Fruit fly (Drosophila melanogaster) whole organism, embryonic: ENCODE results near the gene CG15394.

Experiments
- BEAF-32 ChIP-seq: fragments of 200-800 bp; sonication (Bioruptor generic); optimal IDR thresholded peaks from 3 replicates; lab custom pipeline; 2017; ENCODE audit warnings: missing biosample characterization, missing genetic modification characterization, mild to moderate bottlenecking, moderate library complexity, missing genetic modification reagents
- CG12391 ChIP-seq: fragments of 200-800 bp; sonication (Bioruptor generic); optimal IDR thresholded peaks from 3 replicates; lab custom pipeline; 2018; ENCODE audit warnings: missing biosample characterization, mild to moderate bottlenecking, missing genetic modification characterization, moderate library complexity
- CG12942 ChIP-seq: fragments of 200-800 bp; sonication (Bioruptor generic); optimal IDR thresholded peaks from 3 replicates; lab custom pipeline; 2016; ENCODE audit warnings: missing biosample characterization, missing genetic modification characterization
- CG15479 ChIP-seq: fragments of 200-800 bp; sonication (Bioruptor generic); optimal IDR thresholded peaks from 3 replicates; lab custom pipeline; 2019; ENCODE audit warnings: missing biosample characterization, mild to moderate bottlenecking, missing genetic modification characterization, moderate library complexity
- CG18262 ChIP-seq: fragments of 200-800 bp; optimal IDR thresholded peaks from 3 replicates; lab custom pipeline; 2019; ENCODE audit warnings: missing biosample characterization, mild to moderate bottlenecking, missing genetic modification characterization, moderate library complexity
- CG2712 ChIP-seq: fragments of 200-800 bp; optimal IDR thresholded peaks from 3 replicates; lab custom pipeline; 2019; ENCODE audit warnings: missing biosample characterization, mild to moderate bottlenecking, missing genetic modification characterization, moderate library complexity
- CG34376 ChIP-seq: fragments of 200-800 bp; sonication (Bioruptor generic); optimal IDR thresholded peaks from 2 replicates; lab custom pipeline; 2018; ENCODE audit warnings: missing biosample characterization, mild to moderate bottlenecking, missing genetic modification characterization
- CG3847 ChIP-seq: fragments of 200-800 bp; sonication (Bioruptor generic); IDR thresholded peaks from 2 replicates; pipeline ENCODE4 v1.3.6; 2022; ENCODE audit warnings: missing biosample characterization, missing genetic modification characterization
- CG5953 ChIP-seq: fragments of 200-800 bp; sonication (Bioruptor generic); IDR thresholded peaks from 2 replicates; pipeline ENCODE4 v1.3.6; 2022; ENCODE audit warnings: missing biosample characterization, missing genetic modification characterization
- CG6791 ChIP-seq: fragments of 200-800 bp; sonication (Bioruptor generic); IDR thresholded peaks from 3 replicates; pipeline ENCODE4 v1.3.6; 2022; ENCODE audit warnings: missing biosample characterization, missing genetic modification characterization; ENCODE audit not compliant: partially characterized antibody
- CG8290 ChIP-seq, 3 experiments: fragments of 200-800 bp; sonication (Bioruptor generic); optimal IDR thresholded peaks; 2 replicates each; lab custom pipeline; 2016 to 2019; ENCODE audit warnings: missing biosample characterization in 3 of 3, missing genetic modification characterization in 3 of 3, mild to moderate bottlenecking in 2 of 3, moderate library complexity in 1 of 3
- CG8765 ChIP-seq: fragments of 200-800 bp; sonication (Bioruptor generic); IDR thresholded peaks from 2 replicates; pipeline ENCODE4 v1.3.6; 2022; ENCODE audit warnings: missing biosample characterization, missing genetic modification characterization
- CG8924 ChIP-seq: fragments of 200-800 bp; optimal IDR thresholded peaks from 3 replicates; lab custom pipeline; 2019; ENCODE audit warnings: missing biosample characterization, mild to moderate bottlenecking, missing genetic modification characterization, moderate library complexity
- CG9817 ChIP-seq: fragments of 200-800 bp; sonication (Bioruptor generic); optimal IDR thresholded peaks from 2 replicates; lab custom pipeline; 2018; ENCODE audit warnings: missing biosample characterization, mild to moderate bottlenecking, missing genetic modification characterization, moderate library complexity
- D ChIP-seq, 2 experiments: fragments of 200-800 bp in 1 of 2; fragments of >200 bp in 1 of 2; sonication (Bioruptor generic) in 1 of 2; optimal IDR thresholded peaks; 2 replicates in 1 of 2; 3 replicates in 1 of 2; lab custom pipeline; 2017; ENCODE audit warnings: mild to moderate bottlenecking in 1 of 2, missing biosample characterization in 1 of 2, missing genetic modification characterization in 1 of 2, missing genetic modification reagents in 1 of 2
- Doc3 ChIP-seq: fragments of 200-800 bp; sonication (Bioruptor generic); IDR thresholded peaks from 3 replicates; pipeline ENCODE4 v1.3.6; 2022; ENCODE audit warnings: missing biosample characterization, missing genetic modification characterization; ENCODE audit not compliant: partially characterized antibody
- Elba2 ChIP-seq: fragments of 200-800 bp; sonication (Bioruptor generic); optimal IDR thresholded peaks from 3 replicates; lab custom pipeline; 2016; ENCODE audit warnings: missing biosample characterization, missing genetic modification characterization
- HLH3B ChIP-seq: fragments of 200-800 bp; sonication (Bioruptor generic); IDR thresholded peaks from 2 replicates; pipeline ENCODE4 v1.3.6; 2022; ENCODE audit warnings: missing biosample characterization, missing genetic modification characterization
- HmgD ChIP-seq: fragments of 200-800 bp; sonication (Bioruptor generic); optimal IDR thresholded peaks from 3 replicates; lab custom pipeline; 2016; ENCODE audit warnings: missing biosample characterization, missing genetic modification characterization
- MESR4 ChIP-seq: fragments of 200-800 bp; sonication (Bioruptor generic); optimal IDR thresholded peaks from 2 replicates; lab custom pipeline; 2018; ENCODE audit warnings: missing biosample characterization, mild to moderate bottlenecking, missing genetic modification characterization, moderate library complexity
- PHDP ChIP-seq: fragments of 200-800 bp; sonication (Bioruptor generic); optimal IDR thresholded peaks from 3 replicates; lab custom pipeline; 2018; ENCODE audit warnings: missing biosample characterization, mild to moderate bottlenecking, missing genetic modification characterization, moderate library complexity
- Ravus ChIP-seq: fragments of 200-800 bp; sonication (Bioruptor generic); IDR thresholded peaks from 2 replicates; pipeline ENCODE4 v1.3.6; 2022; ENCODE audit warnings: missing biosample characterization, missing genetic modification characterization
- Rfx ChIP-seq: fragments of 200-800 bp; sonication (Bioruptor generic); IDR thresholded peaks from 2 replicates; pipeline ENCODE4 v1.3.6; 2022; ENCODE audit warnings: missing biosample characterization, missing genetic modification characterization
- Scr ChIP-seq: fragments of 200-800 bp; sonication (Bioruptor generic); IDR thresholded peaks from 2 replicates; pipeline ENCODE4 v1.3.6; 2022; ENCODE audit warnings: missing biosample characterization, missing genetic modification characterization; ENCODE audit not compliant: partially characterized antibody
- Sry-δ ChIP-seq: fragments of 200-800 bp; sonication (Bioruptor generic); optimal IDR thresholded peaks from 2 replicates; lab custom pipeline; 2016; ENCODE audit warnings: missing biosample characterization, missing genetic modification characterization
- Stat92E ChIP-seq, 3 experiments: fragments of >200 bp in 2 of 3; fragments of 200-800 bp in 1 of 3; sonication (Bioruptor generic) in 1 of 3; optimal IDR thresholded peaks; 2 replicates each; lab custom pipeline; 2017 to 2019; ENCODE audit warnings: missing biosample characterization in 3 of 3, missing genetic modification characterization in 3 of 3, mild to moderate bottlenecking in 1 of 3, moderate library complexity in 1 of 3
- ab ChIP-seq: fragments of 200-800 bp; sonication (Bioruptor generic); optimal IDR thresholded peaks from 2 replicates; lab custom pipeline; 2016; ENCODE audit warnings: missing biosample characterization, missing genetic modification characterization
- bbx ChIP-seq: fragments of 200-800 bp; sonication (Bioruptor generic); IDR thresholded peaks from 2 replicates; pipeline ENCODE4 v1.3.6; 2022; ENCODE audit warnings: missing biosample characterization, missing genetic modification characterization; ENCODE audit not compliant: partially characterized antibody
- cg ChIP-seq: fragments of 200-800 bp; sonication (Bioruptor generic); optimal IDR thresholded peaks from 3 replicates; lab custom pipeline; 2019; ENCODE audit warnings: missing biosample characterization, mild to moderate bottlenecking, missing genetic modification characterization, moderate library complexity
- croc ChIP-seq: fragments of 200-800 bp; sonication (Bioruptor generic); conservative IDR thresholded peaks from 3 replicates; pipeline ENCODE4 v1.3.6; 2022; ENCODE audit warnings: missing biosample characterization, missing genetic modification characterization
- crp ChIP-seq, 2 experiments: fragments of 200-800 bp; sonication (Bioruptor generic); optimal IDR thresholded peaks; 2 replicates in 1 of 2; 3 replicates in 1 of 2; lab custom pipeline; 2017; ENCODE audit warnings: missing biosample characterization in 2 of 2, missing genetic modification characterization in 2 of 2, mild to moderate bottlenecking in 1 of 2, moderate library complexity in 1 of 2
- esg ChIP-seq: fragments of 200-800 bp; sonication (Bioruptor generic); conservative IDR thresholded peaks from 2 replicates; pipeline ENCODE4 v1.3.6; 2022; ENCODE audit warnings: missing biosample characterization, missing genetic modification characterization
- ewg ChIP-seq: fragments of 200-800 bp; sonication (Bioruptor generic); optimal IDR thresholded peaks from 3 replicates; lab custom pipeline; 2017; ENCODE audit warnings: mild to moderate bottlenecking, missing biosample characterization, missing genetic modification reagents, missing genetic modification characterization
- her ChIP-seq: fragments of 200-800 bp; sonication (Bioruptor generic); optimal IDR thresholded peaks from 2 replicates; lab custom pipeline; 2016; ENCODE audit warnings: missing biosample characterization, missing genetic modification characterization
- inv ChIP-seq: fragments of 200-800 bp; sonication (Bioruptor generic); IDR thresholded peaks from 2 replicates; pipeline ENCODE4 v1.3.6; 2022; ENCODE audit warnings: missing biosample characterization, missing genetic modification characterization; ENCODE audit not compliant: partially characterized antibody
- nerfin-2 ChIP-seq: fragments of 200-800 bp; sonication (Bioruptor generic); IDR thresholded peaks from 2 replicates; pipeline ENCODE4 v1.3.6; 2022; ENCODE audit warnings: missing biosample characterization, missing genetic modification characterization; ENCODE audit not compliant: partially characterized antibody
- psq ChIP-seq: fragments of 200-800 bp; sonication (Bioruptor generic); optimal IDR thresholded peaks from 2 replicates; lab custom pipeline; 2017; ENCODE audit warnings: missing biosample characterization, missing genetic modification characterization
- row ChIP-seq: fragments of 200-800 bp; sonication (Bioruptor generic); IDR thresholded peaks from 3 replicates; pipeline ENCODE4 v1.3.6; 2022; ENCODE audit warnings: missing biosample characterization, missing genetic modification characterization
- sens ChIP-seq: fragments of 200-800 bp; sonication (Bioruptor generic); peaks from one replicate; lab custom pipeline; 2016; ENCODE audit warnings: missing biosample characterization, missing genetic modification characterization
- sob ChIP-seq: fragments of 200-800 bp; sonication (Bioruptor generic); IDR thresholded peaks from 2 replicates; pipeline ENCODE4 v1.3.6; 2022; ENCODE audit warnings: missing biosample characterization, missing genetic modification characterization
- sqz ChIP-seq: fragments of 200-800 bp; sonication (Bioruptor generic); optimal IDR thresholded peaks from 3 replicates; lab custom pipeline; 2018; ENCODE audit warnings: missing biosample characterization, mild to moderate bottlenecking, missing genetic modification characterization
- tna ChIP-seq: fragments of 200-800 bp; sonication (Bioruptor generic); IDR thresholded peaks from 2 replicates; pipeline ENCODE4 v1.3.6; 2022; ENCODE audit warnings: missing biosample characterization, missing genetic modification characterization; ENCODE audit not compliant: partially characterized antibody
- twi ChIP-seq: fragments of 200-800 bp; optimal IDR thresholded peaks from 2 replicates; lab custom pipeline; 2019; ENCODE audit warnings: missing biosample characterization, mild to moderate bottlenecking, missing genetic modification characterization, moderate library complexity
- unc-4 ChIP-seq: fragments of 200-800 bp; sonication (Bioruptor generic); IDR thresholded peaks from 2 replicates; pipeline ENCODE4 v1.3.6; 2022; ENCODE audit warnings: missing biosample characterization, missing genetic modification characterization; ENCODE audit not compliant: partially characterized antibody

CG15394 gene

dm6 chr2L:2574717-2575273, 16.9 kb upstream of the CG15394 start, which contains the start of the genes Rad1 and Sws1 (continued):
- TF ChIP-seq CG8765 (no peak), CG12391 (no peak), Stat92E (GFP tag; optimal IDR thresholded peaks at IDR 0.05; lab: Kevin White, UChicago) (no peak), crp (GFP tag; optimal IDR thresholded peaks at IDR 0.05; lab: Kevin White, UChicago) (peak; percentile 66 to 93), Ravus (GFP tag; lab: Robert Waterston, UW) (no peak), nerfin-2 (GFP tag; lab: Robert Waterston, UW) (no peak), her (no peak), croc (GFP tag; lab: Robert Waterston, UW) (no peak), ab (GFP tag; lab: Kevin White, UChicago) (no peak), tna (GFP tag; lab: Robert Waterston, UW) (no peak), sob (GFP tag; lab: Robert Waterston, UW) (no peak)

dm6 chr2L:2576565-2577360, 14.9 kb upstream of the CG15394 start, which contains the start of gene insv:
Gene insv (minus strand): TSS chr2L:2576997.
- no peak for TF ChIP-seq psq (GFP tag; lab: Kevin White, UChicago)
- TF ChIP-seq CG8290 (GFP tag; optimal IDR thresholded peaks at IDR 0.05; lab: Kevin White, UChicago) = no peak
- TF ChIP-seq CG8290 (tag; optimal IDR thresholded peaks at IDR 0.05; lab: Kevin White, UChicago) = no peak
- TF ChIP-seq HmgD (GFP tag; lab: Kevin White, UChicago) = no peak
- no peak for TF ChIP-seq CG12942 (GFP tag; lab: Kevin White, UChicago)
- peak; percentile 68 for TF ChIP-seq row (GFP tag; lab: Robert Waterston, UW)
- peak; percentile 13 for TF ChIP-seq CG18262 (tag; lab: Kevin White, UChicago)
- no peak for TF ChIP-seq D (optimal IDR thresholded peaks at IDR 0.05; lab: Kevin White, UChicago)
- TF ChIP-seq D (GFP tag; optimal IDR thresholded peaks at IDR 0.05; lab: Kevin White, UChicago) = peak; percentile 10
- peak; percentile 15 for TF ChIP-seq MESR4 (GFP tag; lab: Kevin White, UChicago)
- TF ChIP-seq unc-4 (GFP tag; lab: Robert Waterston, UW) = 0 out of 2 replicates have a peak, but pooled peaks have one; percentile 57
- TF ChIP-seq CG34376 = no peak
- no peak for TF ChIP-seq CG9817
- TF ChIP-seq bbx = peak; percentile 39; the same call in 1 of the 2 replicates
- TF ChIP-seq CG5953 (GFP tag; lab: Robert Waterston, UW) = no peak
- TF ChIP-seq PHDP (tag; lab: Kevin White, UChicago) = no peak
- 0 out of 3 replicates have a peak, but pooled peaks have one; percentile 48 for TF ChIP-seq CG6791 (GFP tag; lab: Robert Waterston, UW)
- TF ChIP-seq esg (GFP tag; lab: Robert Waterston, UW) = no peak
- peak; percentile 60 for TF ChIP-seq BEAF-32
- 0 out of 2 replicates have a peak, but pooled peaks have one; percentile 37 for TF ChIP-seq nerfin-2 (GFP tag; lab: Robert Waterston, UW)
- peak; percentile 70 for TF ChIP-seq Scr (GFP tag; lab: Robert Waterston, UW)
- TF ChIP-seq sens (GFP tag; lab: Kevin White, UChicago) = peak; percentile 36
- TF ChIP-seq Elba2 (GFP tag; lab: Kevin White, UChicago) = peak; percentile 44
- TF ChIP-seq cg = peak; percentile 70
- peak; percentile 30 for TF ChIP-seq CG2712 (tag; lab: Kevin White, UChicago)
- TF ChIP-seq Sry-δ (GFP tag; lab: Kevin White, UChicago) = peak; percentile 2
- peak; percentile 67 for TF ChIP-seq ewg
- peak; percentile 9 for TF ChIP-seq CG15479 (GFP tag; lab: Kevin White, UChicago)
- TF ChIP-seq CG8924 (tag; lab: Kevin White, UChicago) = peak; percentile 57
- 0 out of 2 replicates have a peak, but pooled peaks have one; percentile 7 for TF ChIP-seq CG3847
- TF ChIP-seq sqz = peak; percentile 17
- peak; percentile 46; the same call in 1 of the 2 replicates for TF ChIP-seq Rfx (GFP tag; lab: Robert Waterston, UW)
- TF ChIP-seq HLH3B = 0 out of 2 replicates have a peak, but pooled peaks have one; percentile 13
- no peak for TF ChIP-seq inv (GFP tag; lab: Robert Waterston, UW)
- peak; percentile 68 for TF ChIP-seq Doc3 (GFP tag; lab: Robert Waterston, UW)
- no peak for TF ChIP-seq twi (tag; lab: Kevin White, UChicago)
